Fruit fly (Drosophila melanogaster) S2 (cell line): Measurements from ENCODE around the gene CG18132.

Source experiments
- CG8478 ChIP-seq: fragments of >200 bp; optimal IDR thresholded peaks from 2 replicates; lab custom pipeline; 2018
- CTCF ChIP-seq, 2 experiments: fragments of >200 bp; optimal IDR thresholded peaks; 2 replicates each; lab custom pipeline; 2018

dm6 chr2L:1547860-1548259 is 30.6 kb upstream of the CG18132 start:
- TF ChIP-seq CG8478 (lab: Kevin White, UChicago) (no peak), CTCF (optimal IDR thresholded peaks at IDR 0.05; lab: Kevin White, UChicago) (no peak)
